Fruit fly (Drosophila melanogaster) S2 (cell line): ENCODE data around the gene CG9775.

Experiments
- CG8478 ChIP-seq: fragments of >200 bp; optimal IDR thresholded peaks from 2 replicates; lab custom pipeline; 2018
- CTCF ChIP-seq, 2 experiments: fragments of >200 bp; optimal IDR thresholded peaks; 2 replicates each; lab custom pipeline; 2018

dm6 chr3R:4612570-4612969, 29.1 kb downstream of the CG9775 start, which contains the start of gene 5-HT2A:
- TF ChIP-seq CG8478 (lab: Kevin White, UChicago) (no peak), CTCF (optimal IDR thresholded peaks at IDR 0.05; lab: Kevin White, UChicago) (no peak)
